Fruit fly (Drosophila melanogaster) whole organism, pupa: ENCODE results near the gene msn.

ENCODE experiments used
- CG10348 ChIP-seq: fragments of 200-800 bp; sonication (Bioruptor generic); IDR thresholded peaks from 2 replicates; pipeline ENCODE4 v1.3.6; 2022; ENCODE audit warnings: missing biosample characterization, missing genetic modification characterization
- CG12605 ChIP-seq: fragments of 200-800 bp; sonication (Bioruptor generic); IDR thresholded peaks from 2 replicates; pipeline ENCODE4 v1.3.6; 2022; ENCODE audit warnings: missing biosample characterization, missing genetic modification characterization
- CG13204 ChIP-seq: fragments of 200-800 bp; sonication (Bioruptor generic); optimal IDR thresholded peaks from 2 replicates; lab custom pipeline; 2018; ENCODE audit warnings: missing biosample characterization, mild to moderate bottlenecking, missing genetic modification characterization, moderate library complexity
- CG14655 ChIP-seq: fragments of 200-800 bp; sonication (Bioruptor generic); optimal IDR thresholded peaks from 3 replicates; lab custom pipeline; 2017; ENCODE audit warnings: mild to moderate bottlenecking, missing biosample characterization, missing genetic modification reagents, missing genetic modification characterization
- CG15710 ChIP-seq: fragments of 200-800 bp; sonication (Bioruptor generic); optimal IDR thresholded peaks from 2 replicates; lab custom pipeline; 2018; ENCODE audit warnings: missing biosample characterization, mild to moderate bottlenecking, missing genetic modification characterization, moderate library complexity
- CG17806 ChIP-seq: fragments of 200-800 bp; sonication (Bioruptor generic); optimal IDR thresholded peaks from 2 replicates; lab custom pipeline; 2018; ENCODE audit warnings: missing biosample characterization, mild to moderate bottlenecking, missing genetic modification characterization, moderate library complexity
- CG32121 ChIP-seq: fragments of 200-800 bp; sonication (Bioruptor generic); IDR thresholded peaks from 2 replicates; pipeline ENCODE4 v1.3.6; 2022; ENCODE audit warnings: missing biosample characterization, missing genetic modification characterization
- CG34367 ChIP-seq: fragments of 200-800 bp; sonication (Bioruptor generic); optimal IDR thresholded peaks from 2 replicates; lab custom pipeline; 2018; ENCODE audit warnings: missing biosample characterization, mild to moderate bottlenecking, missing genetic modification characterization
- CG4496 ChIP-seq: fragments of 200-800 bp; sonication (Bioruptor generic); IDR thresholded peaks from 3 replicates; pipeline ENCODE4 v1.3.6; 2022; ENCODE audit warnings: missing biosample characterization, missing genetic modification characterization
- CG8159 ChIP-seq: fragments of 200-800 bp; sonication (Bioruptor generic); optimal IDR thresholded peaks from 3 replicates; lab custom pipeline; 2018; ENCODE audit warnings: missing biosample characterization, mild to moderate bottlenecking, missing genetic modification characterization, moderate library complexity
- CG8301 ChIP-seq: fragments of 200-800 bp; sonication (Bioruptor generic); optimal IDR thresholded peaks from 2 replicates; lab custom pipeline; 2018; ENCODE audit warnings: missing biosample characterization, mild to moderate bottlenecking, missing genetic modification characterization
- CG9948 ChIP-seq: fragments of 200-800 bp; sonication (Bioruptor generic); optimal IDR thresholded peaks from 2 replicates; lab custom pipeline; 2018; ENCODE audit warnings: missing biosample characterization, mild to moderate bottlenecking, missing genetic modification characterization, moderate library complexity
- D1 ChIP-seq: fragments of 200-800 bp; sonication (Bioruptor generic); optimal IDR thresholded peaks from 2 replicates; lab custom pipeline; 2018; ENCODE audit warnings: missing biosample characterization, mild to moderate bottlenecking, missing genetic modification characterization, moderate library complexity
- EcR ChIP-seq: fragments of 200-800 bp; sonication (Bioruptor generic); optimal IDR thresholded peaks from 3 replicates; lab custom pipeline; 2019; ENCODE audit warnings: missing biosample characterization, missing genetic modification characterization, mild to moderate bottlenecking, moderate library complexity, missing genetic modification reagents
- Ets98B ChIP-seq: fragments of 200-800 bp; sonication (Bioruptor generic); IDR thresholded peaks from 2 replicates; pipeline ENCODE4 v1.3.6; 2022; ENCODE audit warnings: missing biosample characterization, missing genetic modification characterization
- Pif1A ChIP-seq: fragments of 200-800 bp; sonication (Bioruptor generic); optimal IDR thresholded peaks from 3 replicates; lab custom pipeline; 2016; ENCODE audit warnings: missing biosample characterization, missing genetic modification characterization
- Pif1B ChIP-seq: fragments of 200-800 bp; sonication (Bioruptor generic); optimal IDR thresholded peaks from 3 replicates; lab custom pipeline; 2016; ENCODE audit warnings: missing biosample characterization, missing genetic modification characterization
- Snoo ChIP-seq: fragments of 200-800 bp; sonication (Bioruptor generic); optimal IDR thresholded peaks from 3 replicates; lab custom pipeline; 2017; ENCODE audit warnings: missing biosample characterization, mild to moderate bottlenecking, missing genetic modification characterization, inconsistent platforms
- fd96Ca ChIP-seq: fragments of 200-800 bp; sonication (Bioruptor generic); IDR thresholded peaks from 3 replicates; pipeline ENCODE4 v1.3.6; 2022; ENCODE audit warnings: missing biosample characterization, missing genetic modification characterization
- gl ChIP-seq: fragments of 200-800 bp; sonication (Bioruptor generic); optimal IDR thresholded peaks from 2 replicates; lab custom pipeline; 2018; ENCODE audit warnings: missing biosample characterization, mild to moderate bottlenecking, missing genetic modification characterization
- rn ChIP-seq: fragments of 200-800 bp; sonication (Bioruptor generic); IDR thresholded peaks from 2 replicates; pipeline ENCODE4 v1.3.6; 2022; ENCODE audit warnings: missing biosample characterization, missing genetic modification characterization

Gene msn

DNA sequence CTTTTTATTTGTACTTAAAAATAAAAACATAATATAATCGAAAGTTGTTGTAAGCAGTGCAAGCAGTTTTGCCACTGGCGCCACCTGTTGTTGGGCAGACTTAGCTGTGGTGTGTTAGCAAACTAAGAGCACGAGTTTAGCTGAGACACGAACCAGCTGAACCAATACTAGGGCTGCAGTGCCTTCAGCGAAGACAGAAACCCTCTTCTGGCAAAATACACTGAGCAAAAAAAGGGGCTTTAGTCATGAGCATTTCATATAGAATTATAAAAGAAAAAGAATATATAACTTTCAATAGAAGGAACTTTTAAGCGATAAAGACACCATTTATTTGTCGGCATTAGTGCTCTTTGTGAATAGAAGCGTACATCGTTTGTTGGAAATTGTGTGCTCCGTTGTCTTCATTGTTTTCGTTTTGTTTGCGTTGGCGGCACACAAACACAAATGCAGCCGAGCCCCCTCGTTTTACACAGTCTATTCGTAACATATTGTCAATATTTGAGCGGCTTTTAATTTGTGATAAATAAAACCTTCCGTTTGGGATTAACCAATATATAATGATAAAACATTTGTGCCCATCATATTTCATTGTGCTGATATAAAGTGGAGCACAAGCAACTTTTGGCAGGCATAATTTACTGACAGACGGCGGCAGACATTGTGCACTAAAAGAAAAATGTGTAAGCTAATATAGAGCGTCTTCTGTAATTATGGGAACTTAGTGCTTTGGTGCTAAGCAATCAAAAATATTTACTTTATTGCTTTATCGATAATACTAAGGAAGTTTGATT is 54.8 kb downstream of the msn start:
- peak; percentile 14 for TF ChIP-seq gl (tag; lab: Kevin White, UChicago)
- peak; percentile 49 for TF ChIP-seq CG34367
- no peak for TF ChIP-seq CG15710 (tag; lab: Kevin White, UChicago)
- TF ChIP-seq rn (GFP tag; lab: Robert Waterston, UW) = peak; percentile 72
- TF ChIP-seq CG17806 (tag; lab: Kevin White, UChicago) = peak; percentile 65
- peak; percentile 38 for TF ChIP-seq CG8301
- TF ChIP-seq Pif1B (GFP tag; lab: Kevin White, UChicago) = peak; percentile 36
- peak; percentile 81 for TF ChIP-seq D1
- TF ChIP-seq CG10348 (GFP tag; lab: Robert Waterston, UW) = 0 out of 2 replicates have a peak, but pooled peaks have one; percentile 12
- TF ChIP-seq CG12605 (GFP tag; lab: Robert Waterston, UW) = peak; percentile 74
- no peak for TF ChIP-seq CG13204 (GFP tag; lab: Kevin White, UChicago)
- TF ChIP-seq CG4496 (GFP tag; lab: Robert Waterston, UW) = peak; percentile 89
- TF ChIP-seq CG14655 (GFP tag; lab: Kevin White, UChicago) = peak; percentile 61
- peak; percentile 52 for TF ChIP-seq CG8159 (tag; lab: Kevin White, UChicago)
- TF ChIP-seq Pif1A = peak; percentile 79
- peak; percentile 68 for TF ChIP-seq EcR (GFP tag; lab: Kevin White, UChicago)
- TF ChIP-seq Ets98B (GFP tag; lab: Robert Waterston, UW) = peak; percentile 85
- peak; percentile 31 for TF ChIP-seq CG9948 (tag; lab: Kevin White, UChicago)
- peak; percentile 52 for TF ChIP-seq CG32121 (GFP tag; lab: Robert Waterston, UW)
- peak; percentile 58 for TF ChIP-seq fd96Ca (GFP tag; lab: Robert Waterston, UW)
- peak; percentile 48 for TF ChIP-seq Snoo (tag; lab: Kevin White, UChicago)

DNA sequence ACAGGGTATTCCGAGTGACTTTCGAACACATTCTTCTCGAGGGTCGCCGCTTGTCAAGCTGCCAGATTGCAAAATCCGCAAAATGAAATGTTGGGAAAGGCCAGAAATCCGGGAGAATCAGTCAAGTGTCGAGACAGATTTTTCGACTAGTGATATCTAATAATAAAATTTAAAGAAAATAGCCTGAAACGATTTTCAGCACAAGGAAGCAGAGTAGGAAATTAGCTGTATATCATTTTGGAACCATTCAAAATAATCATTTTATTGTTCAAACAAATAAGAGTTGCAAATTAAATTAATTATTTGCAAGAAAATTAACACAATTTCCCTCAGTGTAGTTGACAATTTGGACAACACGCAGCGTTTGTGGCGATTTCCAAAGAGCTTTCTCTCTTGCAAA is 55.7 kb downstream of the msn start:
- TF ChIP-seq D1 (no peak), CG32121 (GFP tag; lab: Robert Waterston, UW) (peak; percentile 44), CG8301 (peak; percentile 14)

DNA sequence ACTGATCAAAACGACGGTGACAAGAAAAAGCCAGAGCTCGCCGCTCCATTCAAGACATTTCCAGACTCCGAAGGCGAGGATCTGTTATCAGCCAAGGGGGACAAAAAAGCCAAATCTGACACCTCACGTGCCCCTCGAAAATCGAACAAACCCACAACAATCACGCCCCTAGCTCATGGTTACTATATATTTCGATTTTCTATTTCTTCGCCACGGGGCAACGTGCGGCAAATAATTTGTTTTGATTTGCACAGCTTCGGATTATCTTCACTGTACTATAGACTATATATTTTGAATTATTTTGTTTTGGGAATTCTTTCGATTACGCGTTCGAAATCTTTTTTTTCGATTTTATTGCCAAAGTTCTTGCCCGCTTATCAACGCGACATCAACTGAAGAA is 56.2 kb downstream of the msn start:
- TF ChIP-seq CG14655 (GFP tag; lab: Kevin White, UChicago) (no peak), CG13204 (GFP tag; lab: Kevin White, UChicago) (no peak), CG15710 (tag; lab: Kevin White, UChicago) (no peak), Snoo (tag; lab: Kevin White, UChicago) (no peak), CG9948 (tag; lab: Kevin White, UChicago) (no peak), EcR (GFP tag; lab: Kevin White, UChicago) (no peak), rn (GFP tag; lab: Robert Waterston, UW) (no peak), CG32121 (GFP tag; lab: Robert Waterston, UW) (no peak), CG4496 (GFP tag; lab: Robert Waterston, UW) (no peak), Pif1B (GFP tag; lab: Kevin White, UChicago) (no peak), CG10348 (GFP tag; lab: Robert Waterston, UW) (no peak), CG17806 (tag; lab: Kevin White, UChicago) (no peak), gl (tag; lab: Kevin White, UChicago) (no peak), CG12605 (GFP tag; lab: Robert Waterston, UW) (no peak), Pif1A (no peak), CG8301 (no peak), fd96Ca (GFP tag; lab: Robert Waterston, UW) (no peak), CG34367 (no peak), CG8159 (tag; lab: Kevin White, UChicago) (no peak), Ets98B (GFP tag; lab: Robert Waterston, UW) (no peak)

DNA sequence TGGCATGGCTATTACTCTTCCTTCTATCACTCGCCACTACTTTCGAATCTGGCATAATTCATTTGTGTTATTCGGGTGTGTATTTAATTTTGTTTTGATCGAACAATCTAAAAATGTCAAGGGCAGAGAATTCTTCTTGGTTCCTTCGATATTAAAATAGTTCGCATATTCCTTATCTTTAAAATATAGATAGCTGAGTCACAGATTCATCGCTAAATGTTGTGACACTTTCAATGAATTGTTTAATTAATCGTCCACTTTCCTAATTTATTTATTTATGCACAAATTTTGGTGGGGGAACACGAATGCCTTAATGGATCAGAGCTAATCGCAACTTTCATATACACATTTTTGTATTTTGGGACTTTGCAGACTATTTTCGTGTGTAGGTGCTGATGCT is 59.5 kb downstream of the msn start, which contains the start of gene CG32295:
Gene CG32295, minus strand, starts transcription at position 101 of the 400 bp plus-strand sequence.
- no peak for TF ChIP-seq CG15710 (tag; lab: Kevin White, UChicago)

DNA sequence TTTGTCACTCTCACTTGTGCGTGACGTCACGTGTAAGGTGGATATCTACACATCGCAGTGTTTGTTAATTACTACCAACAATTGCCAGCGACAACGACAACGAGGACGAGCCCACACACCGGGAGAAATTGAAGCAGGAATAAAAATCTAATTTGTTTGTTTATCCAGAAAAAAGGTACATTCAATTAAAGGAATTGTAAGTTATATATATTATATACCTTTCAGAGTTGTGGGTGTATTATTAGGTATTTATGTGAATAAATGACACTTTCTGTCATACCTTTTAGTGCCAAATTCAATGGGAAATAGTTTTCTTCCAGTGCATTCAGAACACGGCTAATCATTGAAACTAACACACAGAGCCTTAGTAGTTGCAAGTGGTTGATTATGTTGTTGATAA is 71.1 kb downstream of the msn start:
- TF ChIP-seq CG4496 (GFP tag; lab: Robert Waterston, UW) (no peak; the same call in 2 of the 3 replicates), Snoo (tag; lab: Kevin White, UChicago) (no peak), CG17806 (tag; lab: Kevin White, UChicago) (no peak), CG8159 (tag; lab: Kevin White, UChicago) (no peak), CG34367 (no peak), CG15710 (tag; lab: Kevin White, UChicago) (no peak), CG32121 (GFP tag; lab: Robert Waterston, UW) (no peak), Ets98B (GFP tag; lab: Robert Waterston, UW) (no peak), D1 (no peak), Pif1A (no peak), fd96Ca (GFP tag; lab: Robert Waterston, UW) (no peak), CG12605 (GFP tag; lab: Robert Waterston, UW) (no peak)
